Fruit fly (Drosophila melanogaster) S2 (cell line): ENCODE measurements around the gene Fuca.

Experiments
- CG8478 ChIP-seq: fragments of >200 bp; optimal IDR thresholded peaks from 2 replicates; lab custom pipeline; 2018
- CTCF ChIP-seq, 2 experiments: fragments of >200 bp; optimal IDR thresholded peaks; 2 replicates each; lab custom pipeline; 2018

DNA sequence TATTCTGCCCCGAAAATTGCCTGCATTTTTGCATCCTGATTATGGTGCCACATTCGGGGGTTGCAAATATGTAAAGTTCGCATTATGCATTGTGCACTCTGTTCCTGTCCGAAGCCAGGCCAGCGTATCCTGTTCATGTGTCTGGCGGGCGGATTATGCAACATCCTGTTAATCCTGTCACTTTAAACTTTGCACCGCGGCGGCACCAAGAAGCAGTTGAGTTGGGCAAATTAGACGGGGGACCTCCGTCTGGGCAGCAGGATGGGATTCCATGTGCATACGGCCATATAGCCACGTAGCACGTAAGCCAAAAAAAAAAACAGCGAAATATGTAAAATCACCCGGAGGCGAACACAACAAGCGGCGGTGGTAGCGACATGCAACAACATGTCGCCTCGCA, 33.0 kb downstream of the Fuca start:
- no peak for TF ChIP-seq CTCF (optimal IDR thresholded peaks at IDR 0.05; lab: Kevin White, UChicago)
- TF ChIP-seq CG8478 (lab: Kevin White, UChicago), result no peak
